Fruit fly (Drosophila melanogaster) whole organism, embryonic: Measurements from ENCODE around the gene CG12477.

Experiments
- Adf1 ChIP-seq: fragments of 200-800 bp; sonication (Bioruptor generic); IDR thresholded peaks from 2 replicates; pipeline ENCODE4 v1.3.6; 2022; ENCODE audit warnings: missing biosample characterization, missing genetic modification characterization
- B-H2 ChIP-seq: fragments of 200-800 bp; sonication (Bioruptor generic); optimal IDR thresholded peaks from 2 replicates; lab custom pipeline; 2018; ENCODE audit warnings: missing biosample characterization, mild to moderate bottlenecking, missing genetic modification characterization
- Bgb ChIP-seq: fragments of 200-800 bp; sonication (Bioruptor generic); IDR thresholded peaks from 2 replicates; pipeline ENCODE4 v1.3.6; 2022; ENCODE audit warnings: missing biosample characterization, missing genetic modification characterization; ENCODE audit not compliant: partially characterized antibody
- CG10321 ChIP-seq: fragments of 200-800 bp; sonication (Bioruptor generic); IDR thresholded peaks from 2 replicates; pipeline ENCODE4 v1.3.6; 2022; ENCODE audit warnings: missing biosample characterization, missing genetic modification characterization
- CG10431 ChIP-seq: fragments of 200-800 bp; sonication (Bioruptor generic); optimal IDR thresholded peaks from 3 replicates; lab custom pipeline; 2018; ENCODE audit warnings: missing biosample characterization, mild to moderate bottlenecking, missing genetic modification characterization
- CG11696 ChIP-seq: fragments of 200-800 bp; sonication (Bioruptor generic); IDR thresholded peaks from 2 replicates; pipeline ENCODE4 v1.3.6; 2022; ENCODE audit warnings: missing biosample characterization, missing genetic modification characterization
- CG13123 ChIP-seq: fragments of 200-800 bp; sonication (Bioruptor generic); optimal IDR thresholded peaks from 2 replicates; lab custom pipeline; 2016; ENCODE audit warnings: missing biosample characterization, missing genetic modification characterization
- CG13296 ChIP-seq: fragments of 200-800 bp; sonication (Bioruptor generic); optimal IDR thresholded peaks from 3 replicates; lab custom pipeline; 2018; ENCODE audit warnings: missing biosample characterization, mild to moderate bottlenecking, missing genetic modification characterization
- CG13624 ChIP-seq: fragments of 200-800 bp; sonication (Bioruptor generic); optimal IDR thresholded peaks from 2 replicates; lab custom pipeline; 2016; ENCODE audit warnings: missing biosample characterization, missing genetic modification characterization
- CG15269 ChIP-seq: fragments of 200-800 bp; sonication (Bioruptor generic); optimal IDR thresholded peaks from 2 replicates; lab custom pipeline; 2018; ENCODE audit warnings: missing biosample characterization, mild to moderate bottlenecking, missing genetic modification characterization, moderate library complexity
- CG17328 ChIP-seq: fragments of 200-800 bp; sonication (Bioruptor generic); IDR thresholded peaks from 2 replicates; pipeline ENCODE4 v1.3.6; 2022; ENCODE audit warnings: missing biosample characterization, missing genetic modification characterization
- CG1832 ChIP-seq: fragments of 200-800 bp; sonication (Bioruptor generic); optimal IDR thresholded peaks from 2 replicates; lab custom pipeline; 2017; ENCODE audit warnings: missing biosample characterization, mild to moderate bottlenecking, missing genetic modification characterization, inconsistent platforms
- CG2202 ChIP-seq: fragments of 200-800 bp; sonication (Bioruptor generic); optimal IDR thresholded peaks from 2 replicates; lab custom pipeline; 2018; ENCODE audit warnings: missing biosample characterization, mild to moderate bottlenecking, missing genetic modification characterization
- CG2712 ChIP-seq: fragments of 200-800 bp; optimal IDR thresholded peaks from 3 replicates; lab custom pipeline; 2019; ENCODE audit warnings: missing biosample characterization, mild to moderate bottlenecking, missing genetic modification characterization, moderate library complexity
- CG32767 ChIP-seq: fragments of 200-800 bp; sonication (Bioruptor generic); IDR thresholded peaks from 2 replicates; pipeline ENCODE4 v1.3.6; 2022; ENCODE audit warnings: missing biosample characterization, missing genetic modification characterization
- CG34422 ChIP-seq: fragments of 200-800 bp; sonication (Bioruptor generic); IDR thresholded peaks from 3 replicates; pipeline ENCODE4 v1.3.6; 2022; ENCODE audit warnings: missing biosample characterization, missing genetic modification characterization
- CG3847 ChIP-seq: fragments of 200-800 bp; sonication (Bioruptor generic); IDR thresholded peaks from 2 replicates; pipeline ENCODE4 v1.3.6; 2022; ENCODE audit warnings: missing biosample characterization, missing genetic modification characterization
- CG4854 ChIP-seq: fragments of 200-800 bp; sonication (Bioruptor generic); optimal IDR thresholded peaks from 2 replicates; lab custom pipeline; 2016; ENCODE audit warnings: missing biosample characterization, missing genetic modification characterization, inconsistent platforms
- CG5180 ChIP-seq: fragments of 200-800 bp; sonication (Bioruptor generic); optimal IDR thresholded peaks from 3 replicates; lab custom pipeline; 2017; ENCODE audit warnings: missing biosample characterization, missing genetic modification characterization, mild to moderate bottlenecking, moderate library complexity, missing genetic modification reagents
- CG6854 ChIP-seq: fragments of 200-800 bp; sonication (Bioruptor generic); optimal IDR thresholded peaks from 3 replicates; lab custom pipeline; 2017; ENCODE audit warnings: missing biosample characterization, mild to moderate bottlenecking, missing genetic modification characterization
- CG7745 ChIP-seq: fragments of 200-800 bp; sonication (Bioruptor generic); optimal IDR thresholded peaks from 2 replicates; lab custom pipeline; 2018; ENCODE audit warnings: missing biosample characterization, mild to moderate bottlenecking, missing genetic modification characterization, moderate library complexity
- CG8290 ChIP-seq, 3 experiments: fragments of 200-800 bp; sonication (Bioruptor generic); optimal IDR thresholded peaks; 2 replicates each; lab custom pipeline; 2016 to 2019; ENCODE audit warnings: missing biosample characterization in 3 of 3, missing genetic modification characterization in 3 of 3, mild to moderate bottlenecking in 2 of 3, moderate library complexity in 1 of 3
- CrebB ChIP-seq: fragments of 200-800 bp; sonication (Bioruptor generic); optimal IDR thresholded peaks from 3 replicates; lab custom pipeline; 2018; ENCODE audit warnings: missing biosample characterization, mild to moderate bottlenecking, missing genetic modification characterization
- Deaf1 ChIP-seq: fragments of 200-800 bp; optimal IDR thresholded peaks from 3 replicates; lab custom pipeline; 2019; ENCODE audit warnings: missing biosample characterization, mild to moderate bottlenecking, missing genetic modification characterization, moderate library complexity
- Doc2 ChIP-seq: fragments of 200-800 bp; sonication (Bioruptor generic); IDR thresholded peaks from 2 replicates; pipeline ENCODE4 v1.3.6; 2022; ENCODE audit warnings: missing biosample characterization, missing genetic modification characterization
- Drgx ChIP-seq: fragments of 200-800 bp; sonication (Bioruptor generic); IDR thresholded peaks from 2 replicates; pipeline ENCODE4 v1.3.6; 2022; ENCODE audit warnings: missing biosample characterization, missing genetic modification characterization
- Kr ChIP-seq: fragments of 200-800 bp; sonication (Bioruptor generic); optimal IDR thresholded peaks from 2 replicates; lab custom pipeline; 2017; ENCODE audit warnings: missing biosample characterization, mild to moderate bottlenecking, missing genetic modification characterization
- Lim3 ChIP-seq: fragments of 200-800 bp; sonication (Bioruptor generic); IDR thresholded peaks from 2 replicates; pipeline ENCODE4 v1.3.6; 2022; ENCODE audit warnings: missing biosample characterization, missing genetic modification characterization
- Pdp1 ChIP-seq, 2 experiments: fragments of 200-800 bp; sonication (Bioruptor generic); optimal IDR thresholded peaks; 3 replicates each; lab custom pipeline; 2016; ENCODE audit warnings: missing biosample characterization in 2 of 2, missing genetic modification characterization in 2 of 2, mild to moderate bottlenecking in 1 of 2, moderate library complexity in 1 of 2
- Sry-β ChIP-seq: fragments of 200-800 bp; sonication (Bioruptor generic); optimal IDR thresholded peaks from 2 replicates; lab custom pipeline; 2018; ENCODE audit warnings: missing biosample characterization, mild to moderate bottlenecking, missing genetic modification characterization, moderate library complexity
- abd-A ChIP-seq: fragments of 200-800 bp; sonication (Bioruptor generic); optimal IDR thresholded peaks from 3 replicates; lab custom pipeline; 2019; ENCODE audit warnings: missing biosample characterization, mild to moderate bottlenecking, missing genetic modification characterization, moderate library complexity
- corto ChIP-seq: fragments of 200-800 bp; sonication (Bioruptor generic); optimal IDR thresholded peaks from 2 replicates; lab custom pipeline; 2016; ENCODE audit warnings: missing biosample characterization, mild to moderate bottlenecking, missing genetic modification characterization, moderate library complexity
- cwo ChIP-seq: fragments of 200-800 bp; sonication (Bioruptor generic); optimal IDR thresholded peaks from 3 replicates; lab custom pipeline; 2017; ENCODE audit warnings: missing biosample characterization, missing genetic modification characterization, mild to moderate bottlenecking, moderate library complexity, missing genetic modification reagents
- ems ChIP-seq: fragments of 200-800 bp; sonication (Bioruptor generic); optimal IDR thresholded peaks from 3 replicates; lab custom pipeline; 2016; ENCODE audit warnings: missing biosample characterization, missing genetic modification characterization
- fd64A ChIP-seq: fragments of 200-800 bp; sonication (Bioruptor generic); optimal IDR thresholded peaks from 3 replicates; lab custom pipeline; 2018; ENCODE audit warnings: missing biosample characterization, mild to moderate bottlenecking, missing genetic modification characterization
- lab ChIP-seq: fragments of 200-800 bp; sonication (Bioruptor generic); optimal IDR thresholded peaks from 3 replicates; lab custom pipeline; 2017; ENCODE audit warnings: missing biosample characterization, missing genetic modification characterization, mild to moderate bottlenecking, moderate library complexity, missing genetic modification reagents
- lola ChIP-seq, 3 experiments: fragments of >200 bp in 2 of 3; fragments of 200-800 bp in 1 of 3; sonication (Bioruptor generic) in 1 of 3; optimal IDR thresholded peaks; 2 replicates each; lab custom pipeline; 2017 to 2019; ENCODE audit warnings: missing biosample characterization in 3 of 3, missing genetic modification characterization in 3 of 3, mild to moderate bottlenecking in 1 of 3, moderate library complexity in 1 of 3
- onecut ChIP-seq: fragments of 200-800 bp; sonication (Bioruptor generic); IDR thresholded peaks from 2 replicates; pipeline ENCODE4 v1.3.6; 2022; ENCODE audit warnings: missing biosample characterization, missing genetic modification characterization
- rib ChIP-seq: fragments of 200-800 bp; sonication (Bioruptor generic); IDR thresholded peaks from 2 replicates; pipeline ENCODE4 v1.3.6; 2022; ENCODE audit warnings: missing biosample characterization, missing genetic modification characterization
- sc ChIP-seq, 3 experiments: fragments of >200 bp in 2 of 3; fragments of 200-800 bp in 1 of 3; sonication (Bioruptor generic) in 1 of 3; optimal IDR thresholded peaks; 2 replicates in 2 of 3; 3 replicates in 1 of 3; lab custom pipeline; 2017; ENCODE audit warnings: mild to moderate bottlenecking in 1 of 3, missing biosample characterization in 1 of 3, missing genetic modification characterization in 1 of 3, missing genetic modification reagents in 1 of 3
- sqz ChIP-seq: fragments of 200-800 bp; sonication (Bioruptor generic); optimal IDR thresholded peaks from 3 replicates; lab custom pipeline; 2018; ENCODE audit warnings: missing biosample characterization, mild to moderate bottlenecking, missing genetic modification characterization
- twi ChIP-seq: fragments of 200-800 bp; optimal IDR thresholded peaks from 2 replicates; lab custom pipeline; 2019; ENCODE audit warnings: missing biosample characterization, mild to moderate bottlenecking, missing genetic modification characterization, moderate library complexity
- vvl ChIP-seq: fragments of 200-800 bp; sonication (Bioruptor generic); IDR thresholded peaks from 2 replicates; pipeline ENCODE4 v1.3.6; 2022; ENCODE audit warnings: missing biosample characterization, missing genetic modification characterization
- z ChIP-seq: fragments of 200-800 bp; sonication (Bioruptor generic); IDR thresholded peaks from 3 replicates; pipeline ENCODE4 v1.3.6; 2022; ENCODE audit warnings: missing biosample characterization, missing genetic modification characterization
- zen2 ChIP-seq: fragments of 200-800 bp; sonication (Bioruptor generic); IDR thresholded peaks from 3 replicates; pipeline ENCODE4 v1.3.6; 2022; ENCODE audit warnings: missing biosample characterization, missing genetic modification characterization; ENCODE audit not compliant: partially characterized antibody

Gene CG12477

dm6 chr3L:18771095-18772013 is 48.3 kb upstream of the CG12477 start (continued):
- TF ChIP-seq z (GFP tag; lab: Robert Waterston, UW), result peak; percentile 62; the same call in 2 of the 3 replicates
- TF ChIP-seq Kr (GFP tag; lab: Kevin White, UChicago), result peak; percentile 36
- 0 out of 2 replicates have a peak, but pooled peaks have one; percentile 28 for TF ChIP-seq Bgb (GFP tag; lab: Robert Waterston, UW)
- TF ChIP-seq CG3847 (GFP tag; lab: Robert Waterston, UW), result no peak
- TF ChIP-seq CG10321 (GFP tag; lab: Robert Waterston, UW), result peak; percentile 86
- peak; percentile 18 for TF ChIP-seq CG5180
- TF ChIP-seq cwo (GFP tag; lab: Kevin White, UChicago), result peak; percentile 24
- peak; percentile 38; the same call in 1 of the 2 replicates for TF ChIP-seq rib
- peak; percentile 99 for TF ChIP-seq abd-A (tag; lab: Kevin White, UChicago)
- no peak for TF ChIP-seq Doc2 (GFP tag; lab: Robert Waterston, UW)
- no peak for TF ChIP-seq ems (GFP tag; lab: Kevin White, UChicago)
- TF ChIP-seq Adf1, result peak; percentile 99
- no peak for TF ChIP-seq CG13123
- 0 out of 2 replicates have a peak, but pooled peaks have one; percentile 26 for TF ChIP-seq CG17328
- peak; percentile 87 for TF ChIP-seq sqz (GFP tag; lab: Kevin White, UChicago)
- TF ChIP-seq CG8290 (GFP tag; optimal IDR thresholded peaks at IDR 0.05; lab: Kevin White, UChicago), result no peak
- TF ChIP-seq CG8290 (tag; optimal IDR thresholded peaks at IDR 0.05; lab: Kevin White, UChicago), result peak; percentile 13 to 49
- peak; percentile 64 for TF ChIP-seq CG10431 (GFP tag; lab: Kevin White, UChicago)
- TF ChIP-seq corto (GFP tag; lab: Kevin White, UChicago), result no peak
- peak; percentile 55 for TF ChIP-seq fd64A (GFP tag; lab: Kevin White, UChicago)
- TF ChIP-seq sc (optimal IDR thresholded peaks at IDR 0.05; lab: Kevin White, UChicago), result no peak
- TF ChIP-seq sc (GFP tag; optimal IDR thresholded peaks at IDR 0.05; lab: Kevin White, UChicago), result peak; percentile 59
- TF ChIP-seq CG15269 (tag; lab: Kevin White, UChicago), result peak; percentile 21
- peak; percentile 15 for TF ChIP-seq CrebB (tag; lab: Kevin White, UChicago)
- peak; percentile 64 for TF ChIP-seq CG32767 (GFP tag; lab: Robert Waterston, UW)
- peak; percentile 47; the same call in 1 of the 3 replicates for TF ChIP-seq zen2 (GFP tag; lab: Robert Waterston, UW)
- peak; percentile 29 for TF ChIP-seq CG2202 (tag; lab: Kevin White, UChicago)
- peak; percentile 85 for TF ChIP-seq Deaf1 (tag; lab: Kevin White, UChicago)
- peak; percentile 32; the same call in 1 of the 2 replicates for TF ChIP-seq CG11696 (GFP tag; lab: Robert Waterston, UW)
- TF ChIP-seq CG1832, result peak; percentile 87
- TF ChIP-seq twi (tag; lab: Kevin White, UChicago), result peak; percentile 32
- no peak for TF ChIP-seq CG4854
- TF ChIP-seq B-H2 (GFP tag; lab: Kevin White, UChicago), result no peak
- peak; percentile 34 for TF ChIP-seq Sry-β (GFP tag; lab: Kevin White, UChicago)
- TF ChIP-seq lab (GFP tag; lab: Kevin White, UChicago), result peak; percentile 33
- TF ChIP-seq Lim3, result no peak
- TF ChIP-seq CG34422 (GFP tag; lab: Robert Waterston, UW), result peak; percentile 36; the same call in 1 of the 3 replicates
- peak; percentile 25; the same call in 1 of the 2 replicates for TF ChIP-seq vvl (GFP tag; lab: Robert Waterston, UW)
- peak; percentile 23 for TF ChIP-seq CG6854 (GFP tag; lab: Kevin White, UChicago)
- peak; percentile 4; the same call in 1 of the 2 replicates for TF ChIP-seq onecut
- peak; percentile 8 for TF ChIP-seq CG7745 (tag; lab: Kevin White, UChicago)
- TF ChIP-seq Pdp1 (GFP tag; optimal IDR thresholded peaks at IDR 0.05; lab: Kevin White, UChicago), result peak in 1 of 2 experiments; percentile 88
- peak; percentile 41 for TF ChIP-seq CG2712
- TF ChIP-seq CG13296 (GFP tag; lab: Kevin White, UChicago), result peak; percentile 1
- peak; percentile 80 for TF ChIP-seq Drgx (GFP tag; lab: Robert Waterston, UW)
- peak; percentile 8 for TF ChIP-seq CG13624 (GFP tag; lab: Kevin White, UChicago)
- peak in 1 of 3 experiments; percentile 56 for TF ChIP-seq lola (GFP tag; optimal IDR thresholded peaks at IDR 0.05; lab: Kevin White, UChicago)
